Fruit fly (Drosophila melanogaster) whole organism, embryonic: ENCODE measurements around the gene CG31826.
A peak's percentile ranks its signal among the peaks of the same experiment; 100 is the strongest.

Source experiments
- Atf3 ChIP-seq: fragments of 200-800 bp; sonication (Bioruptor generic); optimal IDR thresholded peaks from 3 replicates; lab custom pipeline; 2016; ENCODE audit warnings: missing biosample characterization, missing genetic modification characterization
- BtbVII ChIP-seq: fragments of 200-800 bp; sonication (Bioruptor generic); optimal IDR thresholded peaks from 3 replicates; lab custom pipeline; 2017; ENCODE audit warnings: missing biosample characterization, mild to moderate bottlenecking, missing genetic modification characterization
- CG10147 ChIP-seq: fragments of 200-800 bp; sonication (Bioruptor generic); optimal IDR thresholded peaks from 2 replicates; lab custom pipeline; 2019; ENCODE audit warnings: missing biosample characterization, mild to moderate bottlenecking, missing genetic modification characterization, moderate library complexity
- CG10654 ChIP-seq: fragments of 200-800 bp; sonication (Bioruptor generic); optimal IDR thresholded peaks from 2 replicates; lab custom pipeline; 2016; ENCODE audit warnings: missing biosample characterization, missing genetic modification characterization
- CG11085 ChIP-seq: fragments of 200-800 bp; sonication (Bioruptor generic); IDR thresholded peaks from 2 replicates; pipeline ENCODE4 v1.3.6; 2022; ENCODE audit warnings: missing biosample characterization, missing genetic modification characterization
- CG11560 ChIP-seq: fragments of 200-800 bp; sonication (Bioruptor generic); IDR thresholded peaks from 3 replicates; pipeline ENCODE4 v1.3.6; 2022; ENCODE audit warnings: missing biosample characterization, missing genetic modification characterization
- CG12391 ChIP-seq: fragments of 200-800 bp; sonication (Bioruptor generic); optimal IDR thresholded peaks from 3 replicates; lab custom pipeline; 2018; ENCODE audit warnings: missing biosample characterization, mild to moderate bottlenecking, missing genetic modification characterization, moderate library complexity
- CG12659 ChIP-seq: fragments of 200-800 bp; sonication (Bioruptor generic); optimal IDR thresholded peaks from 3 replicates; lab custom pipeline; 2017; ENCODE audit warnings: mild to moderate bottlenecking, missing biosample characterization, missing genetic modification reagents, missing genetic modification characterization
- CG15514 ChIP-seq: fragments of 200-800 bp; sonication (Bioruptor generic); optimal IDR thresholded peaks from 3 replicates; lab custom pipeline; 2017; ENCODE audit warnings: missing biosample characterization, missing genetic modification characterization, mild to moderate bottlenecking, moderate library complexity, missing genetic modification reagents
- CG18764 ChIP-seq: fragments of 200-800 bp; sonication (Bioruptor generic); optimal IDR thresholded peaks from 3 replicates; lab custom pipeline; 2016; ENCODE audit warnings: missing biosample characterization, missing genetic modification characterization
- CG34376 ChIP-seq: fragments of 200-800 bp; sonication (Bioruptor generic); optimal IDR thresholded peaks from 2 replicates; lab custom pipeline; 2018; ENCODE audit warnings: missing biosample characterization, mild to moderate bottlenecking, missing genetic modification characterization
- CG4820 ChIP-seq: fragments of 200-800 bp; sonication (Bioruptor generic); optimal IDR thresholded peaks from 3 replicates; lab custom pipeline; 2016; ENCODE audit warnings: missing biosample characterization, missing genetic modification characterization
- CG6654 ChIP-seq: fragments of 200-800 bp; sonication (Bioruptor generic); optimal IDR thresholded peaks from 2 replicates; lab custom pipeline; 2017; ENCODE audit warnings: missing biosample characterization, mild to moderate bottlenecking, missing genetic modification characterization
- CG7357 ChIP-seq: fragments of 200-800 bp; sonication (Bioruptor generic); IDR thresholded peaks from 3 replicates; pipeline ENCODE4 v1.3.6; 2022; ENCODE audit warnings: missing biosample characterization, missing genetic modification characterization
- CG7786 ChIP-seq: fragments of 200-800 bp; sonication (Bioruptor generic); optimal IDR thresholded peaks from 2 replicates; lab custom pipeline; 2016; ENCODE audit warnings: missing biosample characterization, missing genetic modification characterization
- CG7987 ChIP-seq: fragments of 200-800 bp; sonication (Bioruptor generic); optimal IDR thresholded peaks from 2 replicates; lab custom pipeline; 2018; ENCODE audit warnings: missing biosample characterization, mild to moderate bottlenecking, missing genetic modification characterization, moderate library complexity
- CG8388 ChIP-seq: fragments of 200-800 bp; sonication (Bioruptor generic); optimal IDR thresholded peaks from 2 replicates; lab custom pipeline; 2019; ENCODE audit warnings: missing biosample characterization, mild to moderate bottlenecking, missing genetic modification characterization, moderate library complexity
- CG9817 ChIP-seq: fragments of 200-800 bp; sonication (Bioruptor generic); optimal IDR thresholded peaks from 2 replicates; lab custom pipeline; 2018; ENCODE audit warnings: missing biosample characterization, mild to moderate bottlenecking, missing genetic modification characterization, moderate library complexity
- CkIIα-i1 ChIP-seq: fragments of 200-800 bp; sonication (Bioruptor generic); IDR thresholded peaks from 2 replicates; pipeline ENCODE4 v1.3.6; 2022; ENCODE audit warnings: missing biosample characterization, missing genetic modification characterization
- CrebB ChIP-seq: fragments of 200-800 bp; sonication (Bioruptor generic); optimal IDR thresholded peaks from 3 replicates; lab custom pipeline; 2018; ENCODE audit warnings: missing biosample characterization, mild to moderate bottlenecking, missing genetic modification characterization
- Dref ChIP-seq: fragments of 200-800 bp; sonication (Bioruptor generic); IDR thresholded peaks from 2 replicates; pipeline ENCODE4 v1.3.6; 2022; ENCODE audit warnings: missing biosample characterization, missing genetic modification characterization
- Elba2 ChIP-seq: fragments of 200-800 bp; sonication (Bioruptor generic); optimal IDR thresholded peaks from 3 replicates; lab custom pipeline; 2016; ENCODE audit warnings: missing biosample characterization, missing genetic modification characterization
- HHEX ChIP-seq: fragments of 200-800 bp; sonication (Bioruptor generic); optimal IDR thresholded peaks from 3 replicates; lab custom pipeline; 2017; ENCODE audit warnings: missing biosample characterization, mild to moderate bottlenecking, missing genetic modification characterization, missing genetic modification reagents
- HLH3B ChIP-seq: fragments of 200-800 bp; sonication (Bioruptor generic); IDR thresholded peaks from 2 replicates; pipeline ENCODE4 v1.3.6; 2022; ENCODE audit warnings: missing biosample characterization, missing genetic modification characterization
- Hand ChIP-seq: fragments of 200-800 bp; sonication (Bioruptor generic); optimal IDR thresholded peaks from 2 replicates; lab custom pipeline; 2017; ENCODE audit warnings: mild to moderate bottlenecking, missing biosample characterization, missing genetic modification reagents, missing genetic modification characterization
- Hey ChIP-seq: fragments of 200-800 bp; sonication (Bioruptor generic); optimal IDR thresholded peaks from 3 replicates; lab custom pipeline; 2018; ENCODE audit warnings: missing biosample characterization, mild to moderate bottlenecking, missing genetic modification characterization
- Meics ChIP-seq: fragments of 200-800 bp; sonication (Bioruptor generic); optimal IDR thresholded peaks from 2 replicates; lab custom pipeline; 2017; ENCODE audit warnings: missing biosample characterization, mild to moderate bottlenecking, missing genetic modification characterization
- NfI ChIP-seq: fragments of 200-800 bp; sonication (Bioruptor generic); optimal IDR thresholded peaks from 3 replicates; lab custom pipeline; 2018; ENCODE audit warnings: missing biosample characterization, mild to moderate bottlenecking, missing genetic modification characterization, moderate library complexity
- PHDP ChIP-seq: fragments of 200-800 bp; sonication (Bioruptor generic); optimal IDR thresholded peaks from 3 replicates; lab custom pipeline; 2018; ENCODE audit warnings: missing biosample characterization, mild to moderate bottlenecking, missing genetic modification characterization, moderate library complexity
- Rfx ChIP-seq: fragments of 200-800 bp; sonication (Bioruptor generic); IDR thresholded peaks from 2 replicates; pipeline ENCODE4 v1.3.6; 2022; ENCODE audit warnings: missing biosample characterization, missing genetic modification characterization
- abd-A ChIP-seq: fragments of 200-800 bp; sonication (Bioruptor generic); optimal IDR thresholded peaks from 3 replicates; lab custom pipeline; 2019; ENCODE audit warnings: missing biosample characterization, mild to moderate bottlenecking, missing genetic modification characterization, moderate library complexity
- bab2 ChIP-seq: fragments of 200-800 bp; sonication (Bioruptor generic); optimal IDR thresholded peaks from 2 replicates; lab custom pipeline; 2016; ENCODE audit warnings: missing biosample characterization, missing genetic modification characterization
- corto ChIP-seq: fragments of 200-800 bp; sonication (Bioruptor generic); optimal IDR thresholded peaks from 2 replicates; lab custom pipeline; 2016; ENCODE audit warnings: missing biosample characterization, mild to moderate bottlenecking, missing genetic modification characterization, moderate library complexity
- ewg ChIP-seq: fragments of 200-800 bp; sonication (Bioruptor generic); optimal IDR thresholded peaks from 3 replicates; lab custom pipeline; 2017; ENCODE audit warnings: mild to moderate bottlenecking, missing biosample characterization, missing genetic modification reagents, missing genetic modification characterization
- ham ChIP-seq: fragments of 200-800 bp; sonication (Bioruptor generic); IDR thresholded peaks from 2 replicates; pipeline ENCODE4 v1.3.6; 2022; ENCODE audit warnings: missing biosample characterization, missing genetic modification characterization
- her ChIP-seq: fragments of 200-800 bp; sonication (Bioruptor generic); optimal IDR thresholded peaks from 2 replicates; lab custom pipeline; 2016; ENCODE audit warnings: missing biosample characterization, missing genetic modification characterization
- kah ChIP-seq: fragments of 200-800 bp; sonication (Bioruptor generic); optimal IDR thresholded peaks from 2 replicates; lab custom pipeline; 2018; ENCODE audit warnings: missing biosample characterization, mild to moderate bottlenecking, missing genetic modification characterization
- nerfin-1 ChIP-seq: fragments of 200-800 bp; sonication (Bioruptor generic); optimal IDR thresholded peaks from 3 replicates; lab custom pipeline; 2019; ENCODE audit warnings: missing biosample characterization, mild to moderate bottlenecking, missing genetic modification characterization, moderate library complexity
- nom ChIP-seq: fragments of 200-800 bp; sonication (Bioruptor generic); optimal IDR thresholded peaks from 2 replicates; lab custom pipeline; 2017; ENCODE audit warnings: missing biosample characterization, missing genetic modification characterization, mild to moderate bottlenecking, moderate library complexity, missing genetic modification reagents
- otp ChIP-seq: fragments of 200-800 bp; sonication (Bioruptor generic); IDR thresholded peaks from 3 replicates; pipeline ENCODE4, ENCODE4 v1.3.6; 2022; ENCODE audit warnings: missing biosample characterization, missing genetic modification characterization
- pb ChIP-seq: fragments of 200-800 bp; sonication (Bioruptor generic); optimal IDR thresholded peaks from 3 replicates; lab custom pipeline; 2016; ENCODE audit warnings: missing biosample characterization, missing genetic modification characterization
- prd ChIP-seq, 3 experiments: fragments of >200 bp in 2 of 3; fragments of 200-800 bp in 1 of 3; sonication (Bioruptor generic) in 1 of 3; optimal IDR thresholded peaks in 2 of 3; IDR thresholded peaks in 1 of 3; 2 replicates in 2 of 3; 3 replicates in 1 of 3; pipeline versions ENCODE4 v1.3.6 to Lab custom; 2017 to 2022; ENCODE audit warnings: missing biosample characterization in 1 of 3, missing genetic modification characterization in 1 of 3
- rib ChIP-seq: fragments of 200-800 bp; sonication (Bioruptor generic); IDR thresholded peaks from 2 replicates; pipeline ENCODE4 v1.3.6; 2022; ENCODE audit warnings: missing biosample characterization, missing genetic modification characterization
- schlank ChIP-seq: fragments of 200-800 bp; sonication (Bioruptor generic); optimal IDR thresholded peaks from 2 replicates; lab custom pipeline; 2018; ENCODE audit warnings: missing biosample characterization, mild to moderate bottlenecking, missing genetic modification characterization
- slou ChIP-seq: fragments of 200-800 bp; sonication (Bioruptor generic); optimal IDR thresholded peaks from 3 replicates; lab custom pipeline; 2016; ENCODE audit warnings: missing biosample characterization, missing genetic modification characterization
- ssp ChIP-seq: fragments of 200-800 bp; sonication (Bioruptor generic); IDR thresholded peaks from 2 replicates; pipeline ENCODE4 v1.3.6; 2022; ENCODE audit warnings: missing biosample characterization, missing genetic modification characterization
- stwl ChIP-seq: fragments of 200-800 bp; sonication (Bioruptor generic); optimal IDR thresholded peaks from 3 replicates; lab custom pipeline; 2018; ENCODE audit warnings: missing biosample characterization, mild to moderate bottlenecking, missing genetic modification characterization, moderate library complexity
- tna ChIP-seq: fragments of 200-800 bp; sonication (Bioruptor generic); IDR thresholded peaks from 2 replicates; pipeline ENCODE4 v1.3.6; 2022; ENCODE audit warnings: missing biosample characterization, missing genetic modification characterization; ENCODE audit not compliant: partially characterized antibody
- vfl ChIP-seq: fragments of 200-800 bp; sonication (Bioruptor generic); optimal IDR thresholded peaks from 2 replicates; lab custom pipeline; 2016; ENCODE audit warnings: missing biosample characterization, missing genetic modification characterization
- vvl ChIP-seq: fragments of 200-800 bp; sonication (Bioruptor generic); IDR thresholded peaks from 2 replicates; pipeline ENCODE4 v1.3.6; 2022; ENCODE audit warnings: missing biosample characterization, missing genetic modification characterization

The CG31826 gene

dm6 chr2L:15762466-15762865 lies 10.4 kb downstream of the CG31826 start, which contains the start of gene Gli (continued):
- peak; percentile 62 for TF ChIP-seq pb (GFP tag; lab: Kevin White, UChicago)
- peak; percentile 53; the same call in 1 of the 2 replicates for TF ChIP-seq Rfx
- peak; percentile 65 for TF ChIP-seq CrebB
- peak; percentile 78 for TF ChIP-seq otp
- TF ChIP-seq CG7987 (GFP tag; lab: Kevin White, UChicago), result peak; percentile 59
- peak; percentile 28 for TF ChIP-seq stwl
- no peak for TF ChIP-seq CG11085 (GFP tag; lab: Robert Waterston, UW)
- TF ChIP-seq CG9817, result no peak
- peak; percentile 43 for TF ChIP-seq kah
- peak; percentile 40 for TF ChIP-seq PHDP (tag; lab: Kevin White, UChicago)
- peak; percentile 27 for TF ChIP-seq nom (GFP tag; lab: Kevin White, UChicago)
- TF ChIP-seq prd (optimal IDR thresholded peaks at IDR 0.05; lab: Kevin White, UChicago), result no peak
- TF ChIP-seq prd (GFP tag; IDR thresholded peaks at IDR 0.05; lab: Robert Waterston, UW), result no peak
- TF ChIP-seq CG15514, result peak; percentile 55
- no peak for TF ChIP-seq CG12391 (tag; lab: Kevin White, UChicago)
- no peak for TF ChIP-seq Hand
- TF ChIP-seq ssp (GFP tag; lab: Robert Waterston, UW), result no peak
- no peak for TF ChIP-seq CG10654
- TF ChIP-seq CG4820 (GFP tag; lab: Kevin White, UChicago), result no peak
- peak; percentile 29 for TF ChIP-seq CG10147 (GFP tag; lab: Kevin White, UChicago)
- TF ChIP-seq rib (GFP tag; lab: Robert Waterston, UW), result peak; percentile 73; the same call in 1 of the 2 replicates
- TF ChIP-seq her (GFP tag; lab: Kevin White, UChicago), result peak; percentile 51
- no peak for TF ChIP-seq corto (GFP tag; lab: Kevin White, UChicago)
- no peak for TF ChIP-seq Atf3 (GFP tag; lab: Kevin White, UChicago)
- no peak for TF ChIP-seq CG12659 (GFP tag; lab: Kevin White, UChicago)
- no peak for TF ChIP-seq bab2 (GFP tag; lab: Kevin White, UChicago)
- peak; percentile 58 for TF ChIP-seq BtbVII (GFP tag; lab: Kevin White, UChicago)
- TF ChIP-seq abd-A, result no peak
- no peak for TF ChIP-seq ham (GFP tag; lab: Robert Waterston, UW)
- TF ChIP-seq Meics (GFP tag; lab: Kevin White, UChicago), result no peak
- no peak for TF ChIP-seq CG6654 (GFP tag; lab: Kevin White, UChicago)
- TF ChIP-seq vfl (GFP tag; lab: Kevin White, UChicago), result peak; percentile 10
- TF ChIP-seq CG7357 (GFP tag; lab: Robert Waterston, UW), result no peak
- TF ChIP-seq CG7786 (GFP tag; lab: Kevin White, UChicago), result peak; percentile 19
- peak; percentile 68 for TF ChIP-seq tna (GFP tag; lab: Robert Waterston, UW)
- 0 out of 2 replicates have a peak, but pooled peaks have one; percentile 33 for TF ChIP-seq Dref (GFP tag; lab: Robert Waterston, UW)
- TF ChIP-seq vvl (GFP tag; lab: Robert Waterston, UW), result peak; percentile 66
- TF ChIP-seq NfI (GFP tag; lab: Kevin White, UChicago), result peak; percentile 8
- TF ChIP-seq ewg, result peak; percentile 79
- TF ChIP-seq Hey (tag; lab: Kevin White, UChicago), result no peak
- TF ChIP-seq CG11560 (tag; lab: Robert Waterston, UW), result no peak
- TF ChIP-seq Elba2 (GFP tag; lab: Kevin White, UChicago), result no peak
- TF ChIP-seq nerfin-1, result no peak
- no peak for TF ChIP-seq CG8388
- TF ChIP-seq CkIIα-i1, result no peak
- no peak for TF ChIP-seq HLH3B (GFP tag; lab: Robert Waterston, UW)
- TF ChIP-seq CG18764, result no peak
- TF ChIP-seq CG34376 (GFP tag; lab: Kevin White, UChicago), result peak; percentile 75
- no peak for TF ChIP-seq slou (GFP tag; lab: Kevin White, UChicago)
- no peak for TF ChIP-seq HHEX
- no peak for TF ChIP-seq schlank
